Worm (Caenorhabditis elegans) whole organism, late embryonic: Measurements from ENCODE around the gene F47H4.2.

ENCODE experiments used
- C38D4.7 ChIP-seq: fragments of 200-800 bp; sonication (Bioruptor generic); optimal IDR thresholded peaks from 2 replicates; lab custom pipeline; 2018; ENCODE audit warnings: mild to moderate bottlenecking, missing genetic modification characterization, moderate library complexity, missing compliant biosample characterization
- K09A11.1 ChIP-seq: sonication (generic microtip); optimal IDR thresholded peaks from 2 replicates; lab custom pipeline; 2017; ENCODE audit warnings: antibody characterized with exemption, mild to moderate bottlenecking, missing genetic modification characterization, missing compliant biosample characterization; ENCODE audit not compliant: insufficient read depth
- T23F11.4 ChIP-seq: fragments of 200-800 bp; sonication (Bioruptor generic); optimal IDR thresholded peaks from 2 replicates; lab custom pipeline; 2018; ENCODE audit warnings: mild to moderate bottlenecking, missing genetic modification characterization, missing compliant biosample characterization
- Y22D7AL.16 ChIP-seq: sonication (generic microtip); optimal IDR thresholded peaks from 2 replicates; lab custom pipeline; 2016; ENCODE audit warnings: missing genetic modification characterization, missing compliant biosample characterization
- ahr-1 ChIP-seq: sonication (generic microtip); optimal IDR thresholded peaks from 2 replicates; lab custom pipeline; 2016; ENCODE audit warnings: missing genetic modification characterization, missing compliant biosample characterization
- ama-1 ChIP-seq: fragments of 150-350 bp; optimal IDR thresholded peaks from 2 replicates; lab custom pipeline; 2014
- ceh-18 ChIP-seq: sonication (generic microtip); optimal IDR thresholded peaks from 2 replicates; lab custom pipeline; 2016; ENCODE audit warnings: missing genetic modification characterization, missing compliant biosample characterization
- ceh-2 ChIP-seq: sonication (generic microtip); optimal IDR thresholded peaks from 2 replicates; lab custom pipeline; 2016; ENCODE audit warnings: missing genotype, missing genetic modification characterization, missing compliant biosample characterization
- ceh-24 ChIP-seq: sonication (generic microtip); optimal IDR thresholded peaks from 2 replicates; lab custom pipeline; 2016; ENCODE audit warnings: mild to moderate bottlenecking, missing genetic modification characterization, missing compliant biosample characterization
- ceh-30 ChIP-seq: fragments of 150-350 bp; optimal IDR thresholded peaks from 2 replicates; lab custom pipeline; 2014; ENCODE audit warnings: missing biosample characterization, missing genetic modification characterization
- ceh-31 ChIP-seq: sonication (generic microtip); optimal IDR thresholded peaks from 2 replicates; lab custom pipeline; 2016; ENCODE audit warnings: missing genetic modification characterization, missing compliant biosample characterization
- ceh-6 ChIP-seq: fragments of 200-800 bp; sonication (Bioruptor generic); optimal IDR thresholded peaks from 2 replicates; lab custom pipeline; 2018; ENCODE audit warnings: mild to moderate bottlenecking, missing genetic modification characterization, missing compliant biosample characterization
- che-1 ChIP-seq: sonication (generic microtip); optimal IDR thresholded peaks from 2 replicates; lab custom pipeline; 2016; ENCODE audit warnings: mild to moderate bottlenecking, missing genetic modification characterization, missing compliant biosample characterization
- dve-1 ChIP-seq: sonication (generic microtip); optimal IDR thresholded peaks from 2 replicates; lab custom pipeline; 2017; ENCODE audit warnings: antibody characterized with exemption, mild to moderate bottlenecking, missing genetic modification characterization, missing compliant biosample characterization
- elt-2 ChIP-seq: sonication (generic microtip); optimal IDR thresholded peaks from 2 replicates; lab custom pipeline; 2016; ENCODE audit warnings: missing genetic modification reagents, missing genetic modification characterization, missing compliant biosample characterization
- elt-4 ChIP-seq: sonication (generic microtip); optimal IDR thresholded peaks from 2 replicates; lab custom pipeline; 2016; ENCODE audit warnings: missing genetic modification characterization, missing compliant biosample characterization
- fkh-10 ChIP-seq: fragments of 150-350 bp; optimal IDR thresholded peaks from 2 replicates; lab custom pipeline; 2014; ENCODE audit warnings: missing biosample characterization, missing genetic modification reagents, missing genetic modification characterization
- fkh-6 ChIP-seq: sonication (generic microtip); optimal IDR thresholded peaks from 2 replicates; lab custom pipeline; 2016; ENCODE audit warnings: missing genetic modification characterization, missing compliant biosample characterization
- hlh-30 ChIP-seq: sonication (generic microtip); optimal IDR thresholded peaks from 2 replicates; lab custom pipeline; 2017; ENCODE audit warnings: antibody characterized with exemption, missing genetic modification characterization, missing compliant biosample characterization; ENCODE audit not compliant: insufficient read depth
- hlh-6 ChIP-seq: sonication (generic microtip); optimal IDR thresholded peaks from 2 replicates; lab custom pipeline; 2016; ENCODE audit warnings: missing genotype, missing genetic modification characterization, missing compliant biosample characterization
- lim-6 ChIP-seq: sonication (generic microtip); optimal IDR thresholded peaks from 2 replicates; lab custom pipeline; 2016; ENCODE audit warnings: missing genetic modification characterization, missing compliant biosample characterization
- lin-11 ChIP-seq: fragments of 200-800 bp; sonication (Bioruptor generic); optimal IDR thresholded peaks from 2 replicates; lab custom pipeline; 2018; ENCODE audit warnings: mild to moderate bottlenecking, missing genetic modification characterization, missing compliant biosample characterization
- pag-3 ChIP-seq: sonication (generic microtip); optimal IDR thresholded peaks from 2 replicates; lab custom pipeline; 2016; ENCODE audit warnings: missing compliant biosample characterization, missing genetic modification characterization, borderline replicate concordance
- pax-1 ChIP-seq: fragments of 150-350 bp; optimal IDR thresholded peaks from 2 replicates; lab custom pipeline; 2014; ENCODE audit warnings: missing biosample characterization, missing genetic modification characterization
- pha-2 ChIP-seq: sonication (generic microtip); optimal IDR thresholded peaks from 2 replicates; lab custom pipeline; 2017; ENCODE audit warnings: mild to moderate bottlenecking, missing genetic modification characterization, missing compliant biosample characterization
- pqm-1 ChIP-seq: sonication (generic microtip); optimal IDR thresholded peaks from 2 replicates; lab custom pipeline; 2016; ENCODE audit warnings: missing genetic modification characterization, missing compliant biosample characterization
- rnt-1 ChIP-seq: sonication (generic microtip); optimal IDR thresholded peaks from 2 replicates; lab custom pipeline; 2016; ENCODE audit warnings: missing genetic modification characterization, missing compliant biosample characterization
- sdc-2 ChIP-seq: sonication (generic microtip); optimal IDR thresholded peaks from 2 replicates; lab custom pipeline; 2016; ENCODE audit warnings: missing genotype, missing genetic modification characterization, missing compliant biosample characterization
- syd-9 ChIP-seq: sonication (generic microtip); optimal IDR thresholded peaks from 2 replicates; lab custom pipeline; 2016; ENCODE audit warnings: mild to moderate bottlenecking, missing genetic modification characterization, moderate library complexity, missing compliant biosample characterization
- tbx-2 ChIP-seq: sonication (generic microtip); optimal IDR thresholded peaks from 2 replicates; lab custom pipeline; 2016; ENCODE audit warnings: missing genetic modification characterization, missing compliant biosample characterization
- unc-55 ChIP-seq: sonication (generic microtip); optimal IDR thresholded peaks from 2 replicates; lab custom pipeline; 2017; ENCODE audit warnings: missing biosample characterization, missing genetic modification reagents, missing genetic modification characterization
- zip-5 ChIP-seq: sonication (generic microtip); optimal IDR thresholded peaks from 2 replicates; lab custom pipeline; 2016; ENCODE audit warnings: missing genetic modification characterization, missing compliant biosample characterization
- ztf-16 ChIP-seq: sonication (generic microtip); optimal IDR thresholded peaks from 2 replicates; lab custom pipeline; 2017; ENCODE audit warnings: missing genetic modification characterization, missing compliant biosample characterization

The F47H4.2 gene

DNA sequence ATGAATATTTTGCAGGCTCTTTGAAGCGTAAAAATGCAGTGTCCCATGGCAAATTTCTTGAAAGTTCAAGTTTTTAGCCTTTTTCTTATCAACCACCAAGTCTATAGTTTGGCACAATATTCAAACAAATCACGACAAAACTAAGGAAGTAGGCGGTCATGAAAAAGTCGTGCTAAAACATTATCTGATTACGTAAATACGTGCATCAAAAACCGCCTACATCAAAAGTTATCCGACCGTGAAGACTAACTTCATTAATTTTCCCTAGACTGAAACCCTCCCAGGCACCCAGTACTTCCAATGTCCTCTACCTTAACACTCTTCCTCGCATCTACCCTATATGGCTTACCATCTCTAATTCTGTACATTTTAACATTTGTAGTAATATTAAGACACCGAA is 24.6 kb upstream of the F47H4.2 start, which contains the start of gene srg-44:
srg-44 (plus strand) TSS at position 301 of the 400 bp plus-strand sequence.
- TF ChIP-seq ama-1 (lab: Kevin White, UChicago) (no peak), sdc-2 (tag; lab: Kevin White, UChicago) (no peak), ceh-24 (no peak), unc-55 (no peak), ceh-6 (GFP tag; lab: Kevin White, UChicago) (no peak), lin-11 (no peak), pqm-1 (tag; lab: Kevin White, UChicago) (no peak), ztf-16 (tag; lab: Kevin White, UChicago) (no peak), ceh-18 (tag; lab: Kevin White, UChicago) (no peak), pax-1 (no peak), ceh-31 (tag; lab: Kevin White, UChicago) (no peak), Y22D7AL.16 (tag; lab: Kevin White, UChicago) (no peak), elt-2 (tag; lab: Kevin White, UChicago) (no peak), pha-2 (tag; lab: Kevin White, UChicago) (no peak), ahr-1 (no peak), ceh-30 (tag; lab: Kevin White, UChicago) (no peak), syd-9 (tag; lab: Kevin White, UChicago) (no peak), lim-6 (no peak), zip-5 (tag; lab: Kevin White, UChicago) (no peak)

DNA sequence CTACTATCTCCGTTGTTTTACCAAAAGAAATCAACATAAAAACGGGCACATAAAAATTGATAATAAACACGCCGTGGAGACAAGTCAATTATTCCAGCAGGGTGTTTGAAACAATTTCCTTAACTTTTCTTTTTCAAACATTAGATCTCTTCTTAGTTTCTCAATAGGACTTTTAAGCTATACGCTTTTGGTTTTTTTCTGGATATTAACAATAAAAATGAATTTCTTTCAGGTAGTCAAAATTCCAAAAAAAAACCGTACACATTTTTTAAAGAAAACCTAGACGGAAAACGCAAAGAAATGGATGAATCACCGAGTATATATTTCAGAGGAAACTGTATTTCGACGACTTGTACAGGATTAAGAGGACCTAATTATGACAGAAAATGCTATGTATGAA is 21.8 kb upstream of the F47H4.2 start, which contains the start of gene fbxa-185:
fbxa-185 (plus strand) TSS at position 301 of the 400 bp plus-strand sequence.
- TF ChIP-seq ceh-24 (no peak), unc-55 (no peak), ceh-2 (tag; lab: Kevin White, UChicago) (no peak), rnt-1 (no peak), ceh-18 (tag; lab: Kevin White, UChicago) (no peak), hlh-6 (no peak), ceh-6 (GFP tag; lab: Kevin White, UChicago) (no peak), fkh-6 (tag; lab: Kevin White, UChicago) (no peak), pag-3 (tag; lab: Kevin White, UChicago) (no peak), pha-2 (tag; lab: Kevin White, UChicago) (no peak), K09A11.1 (tag; lab: Kevin White, UChicago) (no peak), T23F11.4 (GFP tag; lab: Kevin White, UChicago) (no peak)

DNA sequence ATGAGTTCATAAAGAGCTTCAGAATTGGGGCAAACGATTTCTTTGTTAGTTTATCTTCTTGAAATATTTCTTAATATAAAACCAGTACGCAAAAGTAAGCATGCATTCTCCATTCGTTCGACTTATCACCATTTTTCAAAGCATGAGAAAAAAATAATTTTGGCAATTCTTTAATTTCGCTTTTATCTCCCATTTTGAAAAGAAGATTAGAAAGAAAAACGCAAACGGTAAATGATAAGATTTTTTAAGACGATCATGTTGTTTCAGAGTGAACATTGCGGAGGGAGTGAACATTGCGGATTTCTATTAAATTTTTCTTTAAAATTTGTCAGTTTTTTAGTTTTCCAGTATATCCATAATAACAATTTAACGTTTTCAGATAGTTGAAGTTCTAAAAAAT is 13.8 kb upstream of the F47H4.2 start:
- TF ChIP-seq T23F11.4 (GFP tag; lab: Kevin White, UChicago): no peak
- TF ChIP-seq hlh-6: no peak
- no peak for TF ChIP-seq pqm-1 (tag; lab: Kevin White, UChicago)
- TF ChIP-seq ama-1 (lab: Kevin White, UChicago): no peak
- TF ChIP-seq ceh-6 (GFP tag; lab: Kevin White, UChicago): no peak
- TF ChIP-seq C38D4.7 (GFP tag; lab: Kevin White, UChicago): no peak
- no peak for TF ChIP-seq zip-5 (tag; lab: Kevin White, UChicago)
- TF ChIP-seq sdc-2 (tag; lab: Kevin White, UChicago): no peak
- no peak for TF ChIP-seq ztf-16 (tag; lab: Kevin White, UChicago)
- no peak for TF ChIP-seq pax-1
- TF ChIP-seq hlh-30 (tag; lab: Kevin White, UChicago): no peak
- no peak for TF ChIP-seq elt-4 (tag; lab: Kevin White, UChicago)
- TF ChIP-seq che-1 (tag; lab: Kevin White, UChicago): no peak

DNA sequence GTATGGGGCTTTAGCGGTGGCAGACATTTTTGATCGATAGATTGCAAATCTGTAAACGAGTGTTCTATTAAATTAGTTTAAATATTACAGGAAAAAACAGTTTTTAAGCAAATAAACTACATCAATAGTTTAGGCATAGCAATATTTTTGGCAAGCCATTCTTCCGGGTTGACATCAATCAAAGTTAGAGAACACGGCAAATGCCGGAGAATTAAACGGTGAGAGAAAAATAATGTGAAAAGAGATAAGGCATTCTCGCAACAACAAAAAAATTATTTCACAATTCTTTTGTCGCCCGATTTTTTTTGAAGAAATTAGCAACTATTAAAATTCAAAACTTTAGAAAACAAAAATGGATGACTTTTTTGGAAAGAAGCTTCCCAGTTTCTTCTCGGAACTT is 8.2 kb upstream of the F47H4.2 start, which contains the start of the genes fbxa-188 and fbxa-189:
fbxa-188 (minus strand) TSS at position 51 of the 400 bp plus-strand sequence.
fbxa-189 (plus strand) TSS at position 339 of the 400 bp plus-strand sequence.
- TF ChIP-seq tbx-2 (no peak), hlh-6 (no peak), fkh-6 (tag; lab: Kevin White, UChicago) (no peak), dve-1 (tag; lab: Kevin White, UChicago) (no peak), ceh-18 (tag; lab: Kevin White, UChicago) (no peak), fkh-10 (no peak), elt-2 (tag; lab: Kevin White, UChicago) (no peak)

DNA sequence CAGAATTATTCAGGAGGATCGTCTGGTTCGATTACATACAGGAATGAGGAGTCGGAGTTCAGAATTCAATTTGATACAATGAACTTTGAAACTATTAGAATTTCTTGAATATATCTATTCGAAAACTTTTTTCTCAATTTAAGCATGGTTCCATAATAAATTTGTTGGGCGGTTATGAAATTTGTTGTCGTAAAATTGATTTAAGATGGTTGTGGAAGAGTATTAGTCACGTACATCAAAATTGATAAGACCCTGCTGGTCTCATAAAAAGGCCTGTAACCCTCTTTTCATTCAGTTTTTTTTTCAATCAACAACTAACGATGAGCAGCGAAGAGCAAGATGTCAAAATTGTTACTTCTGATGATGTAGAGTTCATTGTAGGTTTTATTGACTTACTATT is 5.5 kb upstream of the F47H4.2 start, which contains the start of gene skr-5:
skr-5 (plus strand) TSS at position 301 of the 400 bp plus-strand sequence.
- no peak for TF ChIP-seq hlh-6
